Worm (Caenorhabditis elegans) whole organism, L2 larva: Measurements from ENCODE around the gene C04E6.12.

ENCODE experiments used
- F13H6.1 ChIP-seq: sonication (generic microtip); optimal IDR thresholded peaks from 2 replicates; lab custom pipeline; 2016; ENCODE audit warnings: missing genetic modification characterization, missing compliant biosample characterization
- Y55F3AM.14 ChIP-seq: fragments of 200-800 bp; sonication (Bioruptor generic); optimal IDR thresholded peaks from 2 replicates; lab custom pipeline; 2018; ENCODE audit warnings: mild to moderate bottlenecking, missing genetic modification characterization, missing compliant biosample characterization
- ZK546.5 ChIP-seq: sonication (generic microtip); optimal IDR thresholded peaks from 2 replicates; lab custom pipeline; 2017; ENCODE audit warnings: missing biosample characterization, missing genetic modification characterization
- aly-2 ChIP-seq: fragments of 150-350 bp; optimal IDR thresholded peaks from 2 replicates; lab custom pipeline; 2014; ENCODE audit warnings: missing biosample characterization, missing genetic modification characterization
- ama-1 ChIP-seq: fragments of 150-350 bp; optimal IDR thresholded peaks from 2 replicates; lab custom pipeline; 2018; ENCODE audit warnings: inconsistent platforms
- ceh-16 ChIP-seq: fragments of 150-350 bp; optimal IDR thresholded peaks from 2 replicates; lab custom pipeline; 2014; ENCODE audit warnings: missing biosample characterization, missing genetic modification characterization
- egl-27 ChIP-seq: sonication (generic microtip); optimal IDR thresholded peaks from 3 replicates; lab custom pipeline; 2017; ENCODE audit warnings: missing biosample characterization, missing genetic modification reagents, missing genetic modification characterization
- elt-1 ChIP-seq: fragments of 150-350 bp; optimal IDR thresholded peaks from 2 replicates; lab custom pipeline; 2014; ENCODE audit warnings: missing biosample characterization, missing genetic modification characterization
- fos-1 ChIP-seq: fragments of 150-350 bp; optimal IDR thresholded peaks from 2 replicates; lab custom pipeline; 2014; ENCODE audit warnings: missing biosample characterization, missing genetic modification characterization
- lin-13 ChIP-seq: fragments of 150-350 bp; optimal IDR thresholded peaks from 2 replicates; lab custom pipeline; 2014; ENCODE audit warnings: missing biosample characterization, missing genetic modification reagents, missing genetic modification characterization
- lin-39 ChIP-seq: fragments of 150-350 bp; optimal IDR thresholded peaks from 2 replicates; lab custom pipeline; 2014; ENCODE audit warnings: missing biosample characterization, missing genetic modification reagents, missing genetic modification characterization
- mab-5 ChIP-seq: fragments of 150-350 bp; optimal IDR thresholded peaks from 2 replicates; lab custom pipeline; 2014; ENCODE audit warnings: missing biosample characterization, missing genetic modification characterization
- mbf-1 ChIP-seq: sonication (generic microtip); optimal IDR thresholded peaks from 2 replicates; lab custom pipeline; 2017; ENCODE audit warnings: missing biosample characterization, missing genetic modification characterization
- mdl-1 ChIP-seq, 2 experiments: fragments of 150-350 bp in 1 of 2; sonication (generic microtip) in 1 of 2; optimal IDR thresholded peaks; 2 replicates each; lab custom pipeline; 2017; ENCODE audit warnings: missing biosample characterization in 2 of 2, missing genetic modification characterization in 2 of 2
- nhr-10 ChIP-seq: sonication (generic microtip); optimal IDR thresholded peaks from 2 replicates; lab custom pipeline; 2017; ENCODE audit warnings: missing biosample characterization, missing genetic modification characterization
- nhr-11 ChIP-seq: fragments of 150-350 bp; optimal IDR thresholded peaks from 2 replicates; lab custom pipeline; 2014; ENCODE audit warnings: missing biosample characterization, missing genetic modification characterization
- nhr-12 ChIP-seq: fragments of 150-350 bp; optimal IDR thresholded peaks from 2 replicates; lab custom pipeline; 2014; ENCODE audit warnings: missing biosample characterization, missing genetic modification characterization
- nhr-21 ChIP-seq: fragments of 150-350 bp; optimal IDR thresholded peaks from 2 replicates; lab custom pipeline; 2014; ENCODE audit warnings: missing biosample characterization, missing genetic modification characterization
- nhr-23 ChIP-seq: fragments of 150-350 bp; optimal IDR thresholded peaks from 2 replicates; lab custom pipeline; 2014; ENCODE audit warnings: missing biosample characterization, missing genetic modification reagents, missing genetic modification characterization
- nhr-25 ChIP-seq: fragments of 150-350 bp; sonication (generic microtip); optimal IDR thresholded peaks from 3 replicates; lab custom pipeline; 2014; ENCODE audit warnings: missing biosample characterization, missing genetic modification characterization
- nhr-77 ChIP-seq: fragments of 150-350 bp; optimal IDR thresholded peaks from 2 replicates; lab custom pipeline; 2014; ENCODE audit warnings: missing biosample characterization, missing genetic modification characterization
- peb-1 ChIP-seq: fragments of 150-350 bp; optimal IDR thresholded peaks from 2 replicates; lab custom pipeline; 2014; ENCODE audit warnings: missing biosample characterization, missing genetic modification characterization
- sem-4 ChIP-seq: fragments of 150-350 bp; optimal IDR thresholded peaks from 2 replicates; lab custom pipeline; 2014; ENCODE audit warnings: missing biosample characterization, missing genetic modification reagents, missing genetic modification characterization
- sma-3 ChIP-seq: sonication (generic microtip); optimal IDR thresholded peaks from 2 replicates; lab custom pipeline; 2016; ENCODE audit warnings: missing genetic modification reagents, missing genetic modification characterization, missing compliant biosample characterization
- sma-9 ChIP-seq, 2 experiments: fragments of 150-350 bp in 1 of 2; sonication (generic microtip) in 1 of 2; optimal IDR thresholded peaks; 2 replicates each; lab custom pipeline; 2014 to 2016; ENCODE audit warnings: missing genetic modification characterization in 2 of 2, mild to moderate bottlenecking in 1 of 2, missing biosample characterization in 1 of 2, missing compliant biosample characterization in 1 of 2, missing genetic modification reagents in 1 of 2, moderate library complexity in 1 of 2
- snpc-4 ChIP-seq: fragments of 150-350 bp; optimal IDR thresholded peaks from 2 replicates; lab custom pipeline; 2014; ENCODE audit warnings: missing biosample characterization, missing genetic modification characterization
- unc-39 ChIP-seq: fragments of 150-350 bp; optimal IDR thresholded peaks from 2 replicates; lab custom pipeline; 2014; ENCODE audit warnings: missing biosample characterization, missing genetic modification characterization
- unc-55 ChIP-seq: fragments of 150-350 bp; sonication (generic microtip); optimal IDR thresholded peaks from 3 replicates; lab custom pipeline; 2014; ENCODE audit warnings: missing biosample characterization, missing genetic modification reagents, missing genetic modification characterization
- unc-62 ChIP-seq: fragments of 150-350 bp; optimal IDR thresholded peaks from 2 replicates; lab custom pipeline; 2014; ENCODE audit warnings: missing biosample characterization, missing genetic modification reagents, missing genetic modification characterization
- zag-1 ChIP-seq: fragments of 150-350 bp; optimal IDR thresholded peaks from 2 replicates; lab custom pipeline; 2014; ENCODE audit warnings: missing biosample characterization, missing genetic modification characterization
- ztf-11 ChIP-seq: sonication (generic microtip); optimal IDR thresholded peaks from 2 replicates; lab custom pipeline; 2017; ENCODE audit warnings: missing biosample characterization, missing genetic modification characterization
- ztf-4 ChIP-seq: fragments of 150-350 bp; optimal IDR thresholded peaks from 2 replicates; lab custom pipeline; 2014; ENCODE audit warnings: missing biosample characterization, missing genetic modification characterization

Gene C04E6.12

ce11 chrV:5899940-5900339 is 19.8 kb downstream of the C04E6.12 start, which contains the start of gene srd-16:
srd-16 (minus strand) TSS chrV:5900040.
- TF ChIP-seq nhr-11 (no peak), nhr-23 (tag; lab: Kevin White, UChicago) (no peak)

ce11 chrV:5895021-5895420 is 24.8 kb downstream of the C04E6.12 start, which contains the start of gene grd-9:
grd-9 (plus strand) TSS chrV:5895321.
- TF ChIP-seq aly-2 (tag; lab: Kevin White, UChicago): no peak
- TF ChIP-seq nhr-12: no peak
- no peak for TF ChIP-seq lin-39 (tag; lab: Kevin White, UChicago)
- TF ChIP-seq sma-9 (GFP tag; optimal IDR thresholded peaks at IDR 0.05; lab: Kevin White, UChicago): no peak
- TF ChIP-seq sma-9 (tag; optimal IDR thresholded peaks at IDR 0.05; lab: Kevin White, UChicago): no peak
- no peak for TF ChIP-seq F13H6.1 (tag; lab: Kevin White, UChicago)
- no peak for TF ChIP-seq nhr-77
- no peak for TF ChIP-seq mab-5 (tag; lab: Kevin White, UChicago)
- no peak for TF ChIP-seq unc-62 (GFP tag; lab: Kevin White, UChicago)
- no peak for TF ChIP-seq ztf-4 (tag; lab: Kevin White, UChicago)
- TF ChIP-seq peb-1 (tag; lab: Kevin White, UChicago): no peak
- TF ChIP-seq ama-1: no peak
- no peak for TF ChIP-seq ztf-11 (tag; lab: Kevin White, UChicago)
- no peak for TF ChIP-seq nhr-23 (tag; lab: Kevin White, UChicago)
- no peak for TF ChIP-seq fos-1 (tag; lab: Kevin White, UChicago)
- no peak for TF ChIP-seq nhr-11
- no peak for TF ChIP-seq ZK546.5 (tag; lab: Kevin White, UChicago)

ce11 chrV:5893015-5893414 is 26.8 kb downstream of the C04E6.12 start, which contains the start of gene C04E6.7:
C04E6.7 (plus strand) TSS chrV:5893315.
- no peak for TF ChIP-seq elt-1 (tag; lab: Kevin White, UChicago)
- no peak for TF ChIP-seq unc-62 (GFP tag; lab: Kevin White, UChicago)
- no peak for TF ChIP-seq lin-13 (GFP tag; lab: Kevin White, UChicago)
- no peak for TF ChIP-seq fos-1 (tag; lab: Kevin White, UChicago)
- TF ChIP-seq peb-1 (tag; lab: Kevin White, UChicago): no peak
- TF ChIP-seq F13H6.1 (tag; lab: Kevin White, UChicago): no peak

- TF ChIP-seq peb-1 (tag; lab: Kevin White, UChicago) (no peak), sma-9 (GFP tag; optimal IDR thresholded peaks at IDR 0.05; lab: Kevin White, UChicago) (peak; percentile 6), sma-9 (tag; optimal IDR thresholded peaks at IDR 0.05; lab: Kevin White, UChicago) (no peak)
Observed at ce11 chrV:5891204-5891603, 28.6 kb downstream of the C04E6.12 start.

- TF ChIP-seq unc-55 (GFP tag; lab: Kevin White, UChicago): no peak
- no peak for TF ChIP-seq sem-4 (tag; lab: Kevin White, UChicago)
- no peak for TF ChIP-seq nhr-25 (tag; lab: Kevin White, UChicago)
- TF ChIP-seq mab-5 (tag; lab: Kevin White, UChicago): no peak
- TF ChIP-seq Y55F3AM.14: no peak
- no peak for TF ChIP-seq zag-1 (tag; lab: Kevin White, UChicago)
- no peak for TF ChIP-seq sma-3 (GFP tag; lab: Kevin White, UChicago)
- no peak for TF ChIP-seq nhr-12
- TF ChIP-seq nhr-23 (tag; lab: Kevin White, UChicago): no peak
Observed at ce11 chrV:5888820-5889219, 31.0 kb downstream of the C04E6.12 start.

ce11 chrV:5883735-5884134 is 36.1 kb downstream of the C04E6.12 start, which contains the start of gene C04E6.8:
C04E6.8 (minus strand) TSS chrV:5883835.
- no peak for TF ChIP-seq snpc-4
- TF ChIP-seq zag-1 (tag; lab: Kevin White, UChicago): no peak
- no peak for TF ChIP-seq nhr-25 (tag; lab: Kevin White, UChicago)
- no peak for TF ChIP-seq unc-39
- TF ChIP-seq nhr-77: no peak
- no peak for TF ChIP-seq mdl-1 (tag; optimal IDR thresholded peaks at IDR 0.05; lab: Kevin White, UChicago)
- TF ChIP-seq egl-27 (tag; lab: Kevin White, UChicago): no peak
- no peak for TF ChIP-seq nhr-21 (tag; lab: Kevin White, UChicago)
- no peak for TF ChIP-seq unc-55 (GFP tag; lab: Kevin White, UChicago)
- no peak for TF ChIP-seq nhr-10 (tag; lab: Kevin White, UChicago)
- TF ChIP-seq elt-1 (tag; lab: Kevin White, UChicago): no peak
- no peak for TF ChIP-seq mab-5 (tag; lab: Kevin White, UChicago)
- TF ChIP-seq mbf-1 (tag; lab: Kevin White, UChicago): no peak
- no peak for TF ChIP-seq nhr-12
- TF ChIP-seq ceh-16 (tag; lab: Kevin White, UChicago): no peak
- TF ChIP-seq F13H6.1 (tag; lab: Kevin White, UChicago): no peak
